Fruit fly (Drosophila melanogaster): ENCODE results near the gene Fum2.

- TF ChIP-seq Dll (optimal IDR thresholded peaks at IDR 0.05) (no peak), CG8478 (optimal IDR thresholded peaks at IDR 0.05) (no peak)
Observed at dm6 chrX:6702028-6702433, 20.5 kb downstream of the Fum2 start.

All from whole organism.